Worm (Caenorhabditis elegans): ENCODE measurements around the gene str-31.

- TF ChIP-seq dao-5 (tag; optimal IDR thresholded peaks at IDR 0.05): no peak
- no peak for TF ChIP-seq W03F9.2 (tag; optimal IDR thresholded peaks at IDR 0.05)
- TF ChIP-seq him-1 (tag; optimal IDR thresholded peaks at IDR 0.05): no peak
Observed at ce11 chrV:7465509-7465908, 43.0 kb downstream of the str-31 start, which contains the start of gene F25E5.1.

All from whole organism, L4/young adult.